Worm (Caenorhabditis elegans) whole organism, late embryonic: ENCODE data around the gene F29C12.6.

ENCODE experiments used
- T23F11.4 ChIP-seq: fragments of 200-800 bp; sonication (Bioruptor generic); optimal IDR thresholded peaks from 2 replicates; lab custom pipeline; 2018; ENCODE audit warnings: mild to moderate bottlenecking, missing genetic modification characterization, missing compliant biosample characterization
- Y22D7AL.16 ChIP-seq: sonication (generic microtip); optimal IDR thresholded peaks from 2 replicates; lab custom pipeline; 2016; ENCODE audit warnings: missing genetic modification characterization, missing compliant biosample characterization
- ahr-1 ChIP-seq: sonication (generic microtip); optimal IDR thresholded peaks from 2 replicates; lab custom pipeline; 2016; ENCODE audit warnings: missing genetic modification characterization, missing compliant biosample characterization
- ceh-18 ChIP-seq: sonication (generic microtip); optimal IDR thresholded peaks from 2 replicates; lab custom pipeline; 2016; ENCODE audit warnings: missing genetic modification characterization, missing compliant biosample characterization
- ceh-22 ChIP-seq: sonication (generic microtip); optimal IDR thresholded peaks from 2 replicates; lab custom pipeline; 2017; ENCODE audit warnings: missing biosample characterization, missing genetic modification characterization
- ceh-24 ChIP-seq: sonication (generic microtip); optimal IDR thresholded peaks from 2 replicates; lab custom pipeline; 2016; ENCODE audit warnings: mild to moderate bottlenecking, missing genetic modification characterization, missing compliant biosample characterization
- ceh-30 ChIP-seq: fragments of 150-350 bp; optimal IDR thresholded peaks from 2 replicates; lab custom pipeline; 2014; ENCODE audit warnings: missing biosample characterization, missing genetic modification characterization
- ceh-31 ChIP-seq: sonication (generic microtip); optimal IDR thresholded peaks from 2 replicates; lab custom pipeline; 2016; ENCODE audit warnings: missing genetic modification characterization, missing compliant biosample characterization
- ceh-34 ChIP-seq: sonication (generic microtip); optimal IDR thresholded peaks from 2 replicates; lab custom pipeline; 2016; ENCODE audit warnings: mild to moderate bottlenecking, missing genetic modification characterization, missing compliant biosample characterization
- ceh-48 ChIP-seq: sonication (generic microtip); optimal IDR thresholded peaks from 2 replicates; lab custom pipeline; 2016; ENCODE audit warnings: missing genetic modification characterization, inconsistent platforms, missing compliant biosample characterization
- che-1 ChIP-seq: sonication (generic microtip); optimal IDR thresholded peaks from 2 replicates; lab custom pipeline; 2016; ENCODE audit warnings: mild to moderate bottlenecking, missing genetic modification characterization, missing compliant biosample characterization
- dmd-4 ChIP-seq: sonication (generic microtip); optimal IDR thresholded peaks from 2 replicates; lab custom pipeline; 2016; ENCODE audit warnings: borderline replicate concordance, missing genetic modification characterization, missing compliant biosample characterization
- dve-1 ChIP-seq: sonication (generic microtip); optimal IDR thresholded peaks from 2 replicates; lab custom pipeline; 2017; ENCODE audit warnings: antibody characterized with exemption, mild to moderate bottlenecking, missing genetic modification characterization, missing compliant biosample characterization
- elt-2 ChIP-seq: sonication (generic microtip); optimal IDR thresholded peaks from 2 replicates; lab custom pipeline; 2016; ENCODE audit warnings: missing genetic modification reagents, missing genetic modification characterization, missing compliant biosample characterization
- elt-4 ChIP-seq: sonication (generic microtip); optimal IDR thresholded peaks from 2 replicates; lab custom pipeline; 2016; ENCODE audit warnings: missing genetic modification characterization, missing compliant biosample characterization
- fkh-6 ChIP-seq: sonication (generic microtip); optimal IDR thresholded peaks from 2 replicates; lab custom pipeline; 2016; ENCODE audit warnings: missing genetic modification characterization, missing compliant biosample characterization
- gmeb-2 ChIP-seq: sonication (generic microtip); optimal IDR thresholded peaks from 2 replicates; lab custom pipeline; 2016; ENCODE audit warnings: missing genetic modification characterization, inconsistent platforms, missing compliant biosample characterization
- hlh-13 ChIP-seq: fragments of 200-800 bp; sonication (Bioruptor generic); optimal IDR thresholded peaks from 2 replicates; lab custom pipeline; 2018; ENCODE audit warnings: mild to moderate bottlenecking, missing genetic modification characterization, missing compliant biosample characterization
- hlh-15 ChIP-seq: sonication (generic microtip); optimal IDR thresholded peaks from 2 replicates; lab custom pipeline; 2016; ENCODE audit warnings: missing genetic modification characterization, missing compliant biosample characterization
- hlh-30 ChIP-seq: sonication (generic microtip); optimal IDR thresholded peaks from 2 replicates; lab custom pipeline; 2017; ENCODE audit warnings: antibody characterized with exemption, missing genetic modification characterization, missing compliant biosample characterization; ENCODE audit not compliant: insufficient read depth
- lin-11 ChIP-seq: fragments of 200-800 bp; sonication (Bioruptor generic); optimal IDR thresholded peaks from 2 replicates; lab custom pipeline; 2018; ENCODE audit warnings: mild to moderate bottlenecking, missing genetic modification characterization, missing compliant biosample characterization
- nfya-1 ChIP-seq: sonication (generic microtip); optimal IDR thresholded peaks from 2 replicates; lab custom pipeline; 2017; ENCODE audit warnings: missing genetic modification characterization, mild to moderate bottlenecking, missing compliant biosample characterization, antibody characterized with exemption, moderate library complexity
- nhr-11 ChIP-seq: fragments of 150-350 bp; optimal IDR thresholded peaks from 2 replicates; lab custom pipeline; 2014; ENCODE audit warnings: missing biosample characterization, missing genetic modification characterization
- npax-4 ChIP-seq: sonication (generic microtip); optimal IDR thresholded peaks from 2 replicates; lab custom pipeline; 2016; ENCODE audit warnings: missing genetic modification characterization, missing compliant biosample characterization
- odd-2 ChIP-seq: sonication (generic microtip); optimal IDR thresholded peaks from 2 replicates; lab custom pipeline; 2017; ENCODE audit warnings: antibody characterized with exemption, mild to moderate bottlenecking, missing genetic modification characterization, missing compliant biosample characterization
- pag-3 ChIP-seq: sonication (generic microtip); optimal IDR thresholded peaks from 2 replicates; lab custom pipeline; 2016; ENCODE audit warnings: missing compliant biosample characterization, missing genetic modification characterization, borderline replicate concordance
- pat-9 ChIP-seq: fragments of 200-800 bp; sonication (Bioruptor generic); optimal IDR thresholded peaks from 2 replicates; lab custom pipeline; 2018; ENCODE audit warnings: mild to moderate bottlenecking, missing genetic modification characterization, moderate library complexity, missing compliant biosample characterization
- pha-4 ChIP-seq: fragments of 150-350 bp; optimal IDR thresholded peaks from 2 replicates; lab custom pipeline; 2018; ENCODE audit warnings: missing biosample characterization, missing genetic modification reagents, missing genetic modification characterization
- pros-1 ChIP-seq: fragments of 150-350 bp; optimal IDR thresholded peaks from 2 replicates; lab custom pipeline; 2014; ENCODE audit warnings: missing biosample characterization, missing genetic modification reagents, missing genetic modification characterization
- ref-2 ChIP-seq: sonication (generic microtip); optimal IDR thresholded peaks from 2 replicates; lab custom pipeline; 2016; ENCODE audit warnings: missing genetic modification characterization, missing compliant biosample characterization
- rnt-1 ChIP-seq: sonication (generic microtip); optimal IDR thresholded peaks from 2 replicates; lab custom pipeline; 2016; ENCODE audit warnings: missing genetic modification characterization, missing compliant biosample characterization
- sdc-2 ChIP-seq: sonication (generic microtip); optimal IDR thresholded peaks from 2 replicates; lab custom pipeline; 2016; ENCODE audit warnings: missing genotype, missing genetic modification characterization, missing compliant biosample characterization
- sox-2 ChIP-seq: fragments of 200-800 bp; sonication (Bioruptor generic); IDR thresholded peaks from 2 replicates; pipeline ENCODE4 v1.3.6; 2022; ENCODE audit warnings: missing genetic modification reagents, missing genetic modification characterization, missing compliant biosample characterization
- ttx-3 ChIP-seq: sonication (generic microtip); optimal IDR thresholded peaks from 2 replicates; lab custom pipeline; 2016; ENCODE audit warnings: missing genetic modification reagents, missing genetic modification characterization, missing compliant biosample characterization
- unc-42 ChIP-seq: sonication (generic microtip); optimal IDR thresholded peaks from 2 replicates; lab custom pipeline; 2016; ENCODE audit warnings: missing genotype, missing genetic modification characterization, missing compliant biosample characterization
- unc-55 ChIP-seq: sonication (generic microtip); optimal IDR thresholded peaks from 2 replicates; lab custom pipeline; 2017; ENCODE audit warnings: missing biosample characterization, missing genetic modification reagents, missing genetic modification characterization
- zip-5 ChIP-seq: sonication (generic microtip); optimal IDR thresholded peaks from 2 replicates; lab custom pipeline; 2016; ENCODE audit warnings: missing genetic modification characterization, missing compliant biosample characterization

F29C12.6 gene

ce11 chrII:13148247-13148646 is 18.5 kb downstream of the F29C12.6 start:
- TF ChIP-seq unc-42 (tag; lab: Kevin White, UChicago): no peak
- TF ChIP-seq hlh-13 (GFP tag; lab: Kevin White, UChicago): no peak
- no peak for TF ChIP-seq dmd-4 (tag; lab: Kevin White, UChicago)
- TF ChIP-seq ceh-24: no peak
- no peak for TF ChIP-seq lin-11 (tag; lab: Kevin White, UChicago)
- no peak for TF ChIP-seq Y22D7AL.16
- no peak for TF ChIP-seq ceh-34 (tag; lab: Kevin White, UChicago)
- no peak for TF ChIP-seq odd-2 (tag; lab: Kevin White, UChicago)
- no peak for TF ChIP-seq npax-4 (tag; lab: Kevin White, UChicago)

DNA sequence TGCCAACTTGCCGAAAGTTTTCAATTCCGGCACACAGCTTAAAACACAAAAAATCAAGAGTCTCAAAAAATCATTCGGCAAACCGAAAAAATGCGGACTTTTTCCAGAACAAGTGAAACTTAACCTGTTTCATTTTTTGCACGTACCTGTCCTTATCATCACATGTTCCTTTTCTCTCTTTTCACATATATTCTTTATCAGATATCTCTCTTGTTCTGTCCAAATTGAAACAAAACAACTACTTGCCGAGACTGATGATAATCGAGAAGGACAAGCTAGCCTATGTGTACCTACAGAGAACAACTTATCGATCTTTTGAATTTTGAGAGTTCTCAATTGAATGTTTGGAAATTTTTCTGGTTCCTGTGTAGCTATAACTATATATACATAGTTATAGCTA is 20.3 kb downstream of the F29C12.6 start:
- TF ChIP-seq ceh-18 (tag; lab: Kevin White, UChicago) (no peak), unc-42 (tag; lab: Kevin White, UChicago) (no peak)

DNA sequence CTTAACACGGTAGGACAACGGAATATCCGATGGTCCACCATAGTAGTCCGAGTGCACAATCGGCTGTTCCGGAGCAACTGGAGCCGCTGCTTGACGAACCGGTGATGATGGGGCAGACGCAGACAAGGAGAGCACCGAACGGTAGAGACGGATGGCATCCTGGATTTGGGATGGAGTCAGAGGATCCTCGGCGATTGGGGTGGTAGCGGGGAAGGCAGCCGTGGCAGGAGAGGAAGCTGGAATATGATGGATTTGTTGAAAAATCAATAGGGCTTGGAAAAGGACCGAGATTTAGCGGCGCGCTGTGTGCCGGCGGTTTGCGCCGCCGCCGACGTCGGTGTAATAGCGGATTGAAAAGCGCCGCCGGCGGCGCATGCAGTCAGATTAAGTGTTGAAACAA is 22.7 kb downstream of the F29C12.6 start:
- TF ChIP-seq lin-11 (tag; lab: Kevin White, UChicago) (no peak), elt-4 (tag; lab: Kevin White, UChicago) (peak; percentile 64)

DNA sequence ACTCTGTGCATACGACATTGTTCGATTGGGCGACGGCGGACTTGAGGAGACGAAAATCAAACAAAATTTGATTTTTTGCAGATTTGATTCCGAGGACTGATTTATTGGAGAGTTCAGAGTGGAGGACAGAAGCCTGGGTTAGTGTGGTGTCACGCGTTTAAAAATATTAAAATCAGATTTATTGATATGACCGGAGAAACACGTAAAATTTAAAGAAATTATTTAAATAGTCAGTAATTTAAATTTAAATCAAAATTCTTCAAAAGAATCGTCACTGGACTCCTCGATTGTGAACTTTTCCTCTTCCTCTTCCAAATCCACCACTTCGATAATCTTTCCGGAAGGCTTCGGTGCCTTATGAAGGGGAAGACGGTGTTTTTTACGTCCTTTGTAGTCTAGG is 23.6 kb downstream of the F29C12.6 start, which contains the start of gene spe-18:
Gene spe-18 (minus strand): TSS at position 101 of the 400 bp plus-strand sequence.
- TF ChIP-seq pha-4 (tag; lab: Kevin White, UChicago) (no peak), che-1 (no peak), rnt-1 (no peak), zip-5 (tag; lab: Kevin White, UChicago) (no peak), ceh-31 (tag; lab: Kevin White, UChicago) (no peak), ceh-34 (tag; lab: Kevin White, UChicago) (no peak)

DNA sequence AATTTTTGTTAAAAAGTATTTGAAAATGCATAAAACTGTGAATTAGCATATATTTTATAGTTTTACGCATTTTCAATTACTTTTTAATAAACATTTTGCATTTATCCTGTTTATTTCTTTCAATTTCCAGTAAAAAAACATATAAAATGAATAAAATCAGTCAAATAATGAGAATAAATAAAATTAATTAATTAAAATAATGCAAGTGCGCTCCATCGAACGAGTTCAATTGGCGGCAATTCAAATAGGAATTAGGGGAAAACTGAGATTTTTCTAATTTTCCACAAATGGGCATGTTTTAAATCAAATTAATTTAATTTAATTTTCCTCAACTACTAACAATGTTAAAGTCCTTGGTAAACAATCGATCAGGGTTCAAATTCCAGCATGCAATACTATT is 26.4 kb downstream of the F29C12.6 start:
- TF ChIP-seq ceh-34 (tag; lab: Kevin White, UChicago) (no peak), pros-1 (tag; lab: Kevin White, UChicago) (no peak), pag-3 (tag; lab: Kevin White, UChicago) (no peak), nhr-11 (tag; lab: Kevin White, UChicago) (no peak), hlh-15 (tag; lab: Kevin White, UChicago) (no peak), ceh-24 (no peak)

DNA sequence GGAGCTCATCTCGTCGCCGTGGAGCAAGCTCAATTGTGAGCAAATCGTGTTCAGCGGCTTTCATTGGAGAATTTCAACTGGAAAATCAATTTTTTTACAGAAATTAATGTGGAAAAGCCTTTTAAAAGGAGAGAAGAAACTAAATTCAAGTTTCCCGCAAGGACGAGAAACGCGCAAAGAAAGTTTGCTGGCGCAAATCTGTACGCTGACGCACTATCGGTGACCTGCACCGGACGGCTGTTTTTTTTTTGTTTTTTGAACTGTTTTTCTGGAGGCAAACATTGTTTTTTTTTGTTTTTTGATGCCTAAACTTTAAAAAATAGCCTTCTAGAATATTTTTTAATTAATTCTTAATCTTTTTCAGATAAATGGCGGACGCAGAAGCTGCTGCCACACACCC is 27.3 kb downstream of the F29C12.6 start, which contains the start of the genes hpr-17 and F32A11.1:
Gene hpr-17 (minus strand): TSS at position 77 of the 400 bp plus-strand sequence.
Gene F32A11.1 (plus strand): TSS at position 359 of the 400 bp plus-strand sequence.
- TF ChIP-seq pha-4 (tag; lab: Kevin White, UChicago) (no peak), sox-2 (GFP tag; lab: Robert Waterston, UW) (no peak), elt-4 (tag; lab: Kevin White, UChicago) (no peak), ahr-1 (no peak), nhr-11 (tag; lab: Kevin White, UChicago) (no peak), nfya-1 (peak; percentile 66), pros-1 (tag; lab: Kevin White, UChicago) (no peak), pat-9 (tag; lab: Kevin White, UChicago) (no peak), ceh-30 (no peak), gmeb-2 (tag; lab: Kevin White, UChicago) (no peak), Y22D7AL.16 (no peak), fkh-6 (tag; lab: Kevin White, UChicago) (no peak), T23F11.4 (GFP tag; lab: Kevin White, UChicago) (no peak), unc-42 (tag; lab: Kevin White, UChicago) (peak; percentile 40), npax-4 (tag; lab: Kevin White, UChicago) (no peak), dve-1 (tag; lab: Kevin White, UChicago) (no peak), unc-55 (GFP tag; lab: Kevin White, UChicago) (peak; percentile 19), ceh-48 (tag; lab: Kevin White, UChicago) (no peak), elt-2 (tag; lab: Kevin White, UChicago) (peak; percentile 18), ttx-3 (no peak), sdc-2 (tag; lab: Kevin White, UChicago) (no peak), ceh-31 (tag; lab: Kevin White, UChicago) (peak; percentile 13), ref-2 (tag; lab: Kevin White, UChicago) (peak; percentile 40), hlh-30 (no peak), ceh-18 (tag; lab: Kevin White, UChicago) (peak; percentile 26), ceh-22 (no peak)
